Worm (Caenorhabditis elegans) whole organism, L1 larva: ENCODE data around the gene F08D12.3.

Source experiments
- alr-1 ChIP-seq: fragments of 200-800 bp; sonication (Bioruptor generic); optimal IDR thresholded peaks from 2 replicates; lab custom pipeline; 2018; ENCODE audit warnings: borderline replicate concordance, mild to moderate bottlenecking, missing genetic modification characterization, missing compliant biosample characterization
- jun-1 ChIP-seq: fragments of 150-350 bp; optimal IDR thresholded peaks from 2 replicates; lab custom pipeline; 2014; ENCODE audit warnings: missing biosample characterization, missing genetic modification reagents, missing genetic modification characterization
- lsy-2 ChIP-seq, 2 experiments: fragments of 150-350 bp; optimal IDR thresholded peaks; 2 replicates each; lab custom pipeline; 2014; ENCODE audit warnings: missing biosample characterization in 2 of 2, missing genetic modification characterization in 2 of 2
- skn-1 ChIP-seq: fragments of 150-350 bp; optimal IDR thresholded peaks from 2 replicates; lab custom pipeline; 2014; ENCODE audit warnings: missing biosample characterization, missing genetic modification characterization

- TF ChIP-seq lsy-2 (tag; optimal IDR thresholded peaks at IDR 0.05; lab: Kevin White, UChicago) (no peak), jun-1 (tag; lab: Kevin White, UChicago) (no peak), alr-1 (tag; lab: Kevin White, UChicago) (no peak), skn-1 (tag; lab: Kevin White, UChicago) (no peak)
Measured at ce11 chrII:2826073-2826472, 46.7 kb downstream of the F08D12.3 start, which contains the start of gene K12H6.5.
